Fruit fly (Drosophila melanogaster) whole organism, embryonic: ENCODE data around the gene CG5910.

Experiments
- Atf-2 ChIP-seq: fragments of 200-800 bp; sonication (Bioruptor generic); optimal IDR thresholded peaks from 2 replicates; lab custom pipeline; 2016; ENCODE audit warnings: missing biosample characterization, missing genetic modification characterization
- Bgb ChIP-seq: fragments of 200-800 bp; sonication (Bioruptor generic); IDR thresholded peaks from 2 replicates; pipeline ENCODE4 v1.3.6; 2022; ENCODE audit warnings: missing biosample characterization, missing genetic modification characterization; ENCODE audit not compliant: partially characterized antibody
- CG10209 ChIP-seq: fragments of 200-800 bp; sonication (Bioruptor generic); optimal IDR thresholded peaks from 3 replicates; lab custom pipeline; 2017; ENCODE audit warnings: missing biosample characterization, mild to moderate bottlenecking, missing genetic modification characterization, missing genetic modification reagents
- CG10274 ChIP-seq: fragments of 200-800 bp; sonication (Bioruptor generic); optimal IDR thresholded peaks from 3 replicates; lab custom pipeline; 2017; ENCODE audit warnings: missing biosample characterization, mild to moderate bottlenecking, missing genetic modification characterization
- CG10431 ChIP-seq: fragments of 200-800 bp; sonication (Bioruptor generic); optimal IDR thresholded peaks from 3 replicates; lab custom pipeline; 2018; ENCODE audit warnings: missing biosample characterization, mild to moderate bottlenecking, missing genetic modification characterization
- CG11504 ChIP-seq: fragments of 200-800 bp; sonication (Bioruptor generic); optimal IDR thresholded peaks from 3 replicates; lab custom pipeline; 2019; ENCODE audit warnings: missing biosample characterization, mild to moderate bottlenecking, missing genetic modification characterization, moderate library complexity
- CG11695 ChIP-seq: fragments of 200-800 bp; sonication (Bioruptor generic); IDR thresholded peaks from 3 replicates; pipeline ENCODE4 v1.3.6; 2022; ENCODE audit warnings: missing biosample characterization, missing genetic modification characterization
- CG12744 ChIP-seq: fragments of 200-800 bp; sonication (Bioruptor generic); optimal IDR thresholded peaks from 2 replicates; lab custom pipeline; 2016; ENCODE audit warnings: missing biosample characterization, missing genetic modification characterization
- CG13123 ChIP-seq: fragments of 200-800 bp; sonication (Bioruptor generic); optimal IDR thresholded peaks from 2 replicates; lab custom pipeline; 2016; ENCODE audit warnings: missing biosample characterization, missing genetic modification characterization
- CG13624 ChIP-seq: fragments of 200-800 bp; sonication (Bioruptor generic); optimal IDR thresholded peaks from 2 replicates; lab custom pipeline; 2016; ENCODE audit warnings: missing biosample characterization, missing genetic modification characterization
- CG15011 ChIP-seq: fragments of 200-800 bp; sonication (Bioruptor generic); optimal IDR thresholded peaks from 3 replicates; lab custom pipeline; 2018; ENCODE audit warnings: missing biosample characterization, mild to moderate bottlenecking, missing genetic modification characterization
- CG1529 ChIP-seq: fragments of 200-800 bp; sonication (Bioruptor generic); optimal IDR thresholded peaks from 3 replicates; lab custom pipeline; 2018; ENCODE audit warnings: missing biosample characterization, missing genetic modification characterization
- CG15479 ChIP-seq: fragments of 200-800 bp; sonication (Bioruptor generic); optimal IDR thresholded peaks from 3 replicates; lab custom pipeline; 2019; ENCODE audit warnings: missing biosample characterization, mild to moderate bottlenecking, missing genetic modification characterization, moderate library complexity
- CG16863 ChIP-seq: fragments of 200-800 bp; sonication (Bioruptor generic); optimal IDR thresholded peaks from 3 replicates; lab custom pipeline; 2016; ENCODE audit warnings: missing biosample characterization, missing genetic modification characterization
- CG17328 ChIP-seq: fragments of 200-800 bp; sonication (Bioruptor generic); IDR thresholded peaks from 2 replicates; pipeline ENCODE4 v1.3.6; 2022; ENCODE audit warnings: missing biosample characterization, missing genetic modification characterization
- CG17568 ChIP-seq: fragments of 200-800 bp; sonication (Bioruptor generic); optimal IDR thresholded peaks from 2 replicates; lab custom pipeline; 2018; ENCODE audit warnings: missing biosample characterization, mild to moderate bottlenecking, missing genetic modification characterization, moderate library complexity
- CG17802 ChIP-seq: fragments of 200-800 bp; sonication (Bioruptor generic); optimal IDR thresholded peaks from 2 replicates; lab custom pipeline; 2018; ENCODE audit warnings: missing biosample characterization, mild to moderate bottlenecking, missing genetic modification characterization, moderate library complexity
- CG18262 ChIP-seq: fragments of 200-800 bp; optimal IDR thresholded peaks from 3 replicates; lab custom pipeline; 2019; ENCODE audit warnings: missing biosample characterization, mild to moderate bottlenecking, missing genetic modification characterization, moderate library complexity
- CG32532 ChIP-seq: fragments of 200-800 bp; sonication (Bioruptor generic); IDR thresholded peaks from 2 replicates; pipeline ENCODE4 v1.3.6; 2022; ENCODE audit warnings: missing biosample characterization, missing genetic modification characterization
- CG6689 ChIP-seq: fragments of 200-800 bp; sonication (Bioruptor generic); IDR thresholded peaks from 2 replicates; pipeline ENCODE4 v1.3.6; 2022; ENCODE audit warnings: missing biosample characterization, missing genetic modification characterization
- CG8089 ChIP-seq: fragments of 200-800 bp; sonication (Bioruptor generic); optimal IDR thresholded peaks from 3 replicates; lab custom pipeline; 2016; ENCODE audit warnings: missing biosample characterization, missing genetic modification characterization
- Dfd ChIP-seq, 2 experiments: fragments of >200 bp; optimal IDR thresholded peaks; 2 replicates each; lab custom pipeline; 2017; ENCODE audit warnings: missing biosample characterization in 2 of 2, missing genetic modification characterization in 2 of 2
- Drgx ChIP-seq: fragments of 200-800 bp; sonication (Bioruptor generic); IDR thresholded peaks from 2 replicates; pipeline ENCODE4 v1.3.6; 2022; ENCODE audit warnings: missing biosample characterization, missing genetic modification characterization
- Fer1 ChIP-seq: fragments of 200-800 bp; sonication (Bioruptor generic); optimal IDR thresholded peaks from 2 replicates; lab custom pipeline; 2017; ENCODE audit warnings: missing biosample characterization, mild to moderate bottlenecking, missing genetic modification characterization
- Fer2 ChIP-seq: fragments of 200-800 bp; sonication (Bioruptor generic); optimal IDR thresholded peaks from 2 replicates; lab custom pipeline; 2018; ENCODE audit warnings: missing biosample characterization, mild to moderate bottlenecking, missing genetic modification characterization, moderate library complexity
- HLH54F ChIP-seq: fragments of 200-800 bp; sonication (Bioruptor generic); optimal IDR thresholded peaks from 3 replicates; lab custom pipeline; 2016; ENCODE audit warnings: missing biosample characterization, missing genetic modification characterization
- Jarid2 ChIP-seq: fragments of 200-800 bp; sonication (Bioruptor generic); optimal IDR thresholded peaks from 3 replicates; lab custom pipeline; 2017; ENCODE audit warnings: mild to moderate bottlenecking, missing biosample characterization, missing genetic modification reagents, missing genetic modification characterization
- Lhr ChIP-seq: fragments of 200-800 bp; sonication (Bioruptor generic); optimal IDR thresholded peaks from 3 replicates; lab custom pipeline; 2017; ENCODE audit warnings: mild to moderate bottlenecking, missing biosample characterization, missing genetic modification reagents, missing genetic modification characterization
- Pdp1 ChIP-seq, 2 experiments: fragments of 200-800 bp; sonication (Bioruptor generic); optimal IDR thresholded peaks; 3 replicates each; lab custom pipeline; 2016; ENCODE audit warnings: missing biosample characterization in 2 of 2, missing genetic modification characterization in 2 of 2, mild to moderate bottlenecking in 1 of 2, moderate library complexity in 1 of 2
- Rfx ChIP-seq: fragments of 200-800 bp; sonication (Bioruptor generic); IDR thresholded peaks from 2 replicates; pipeline ENCODE4 v1.3.6; 2022; ENCODE audit warnings: missing biosample characterization, missing genetic modification characterization
- bowl ChIP-seq: fragments of 200-800 bp; sonication (Bioruptor generic); IDR thresholded peaks from 2 replicates; pipeline ENCODE4 v1.3.6; 2022; ENCODE audit warnings: missing biosample characterization, missing genetic modification characterization
- bsh ChIP-seq, 2 experiments: fragments of 200-800 bp; sonication (Bioruptor generic); optimal IDR thresholded peaks; 2 replicates each; lab custom pipeline; 2017 to 2018; ENCODE audit warnings: mild to moderate bottlenecking in 2 of 2, missing biosample characterization in 2 of 2, missing genetic modification characterization in 2 of 2, moderate library complexity in 1 of 2
- da ChIP-seq: fragments of 200-800 bp; sonication (Bioruptor generic); optimal IDR thresholded peaks from 2 replicates; lab custom pipeline; 2016; ENCODE audit warnings: missing biosample characterization, missing genetic modification characterization
- dan ChIP-seq: fragments of 200-800 bp; sonication (Bioruptor generic); IDR thresholded peaks from 2 replicates; pipeline ENCODE4 v1.3.6; 2022; ENCODE audit warnings: missing biosample characterization, missing genetic modification characterization
- esg ChIP-seq: fragments of 200-800 bp; sonication (Bioruptor generic); conservative IDR thresholded peaks from 2 replicates; pipeline ENCODE4 v1.3.6; 2022; ENCODE audit warnings: missing biosample characterization, missing genetic modification characterization
- eve ChIP-seq, 2 experiments: fragments of >200 bp; optimal IDR thresholded peaks; 2 replicates each; lab custom pipeline; 2017; ENCODE audit warnings: missing biosample characterization in 2 of 2, missing genetic modification characterization in 2 of 2
- ftz-f1 ChIP-seq: fragments of 200-800 bp; sonication (Bioruptor generic); optimal IDR thresholded peaks from 2 replicates; lab custom pipeline; 2016; ENCODE audit warnings: missing biosample characterization, missing genetic modification characterization
- gsb-n ChIP-seq: fragments of 200-800 bp; sonication (Bioruptor generic); optimal IDR thresholded peaks from 3 replicates; lab custom pipeline; 2018; ENCODE audit warnings: missing biosample characterization, mild to moderate bottlenecking, missing genetic modification characterization
- her ChIP-seq: fragments of 200-800 bp; sonication (Bioruptor generic); optimal IDR thresholded peaks from 2 replicates; lab custom pipeline; 2016; ENCODE audit warnings: missing biosample characterization, missing genetic modification characterization
- p53 ChIP-seq: fragments of 200-800 bp; sonication (Bioruptor generic); optimal IDR thresholded peaks from 2 replicates; lab custom pipeline; 2016; ENCODE audit warnings: missing biosample characterization, missing genetic modification characterization
- ro ChIP-seq: fragments of 200-800 bp; sonication (Bioruptor generic); IDR thresholded peaks from 2 replicates; pipeline ENCODE4 v1.3.6; 2022; ENCODE audit warnings: missing biosample characterization, missing genetic modification characterization
- sd ChIP-seq: fragments of 200-800 bp; sonication (Bioruptor generic); optimal IDR thresholded peaks from 3 replicates; lab custom pipeline; 2018; ENCODE audit warnings: missing biosample characterization, mild to moderate bottlenecking, missing genetic modification characterization, moderate library complexity
- sima ChIP-seq: fragments of 200-800 bp; sonication (Bioruptor generic); optimal IDR thresholded peaks from 2 replicates; lab custom pipeline; 2016; ENCODE audit warnings: missing biosample characterization, missing genetic modification characterization
- slp2 ChIP-seq: fragments of 200-800 bp; sonication (Bioruptor generic); optimal IDR thresholded peaks from 2 replicates; lab custom pipeline; 2016; ENCODE audit warnings: missing biosample characterization, missing genetic modification characterization
- stc ChIP-seq: fragments of 200-800 bp; sonication (Bioruptor generic); IDR thresholded peaks from 2 replicates; pipeline ENCODE4 v1.3.6; 2022; ENCODE audit warnings: missing biosample characterization, missing genetic modification characterization
- sug ChIP-seq: fragments of 200-800 bp; optimal IDR thresholded peaks from 2 replicates; lab custom pipeline; 2019; ENCODE audit warnings: missing biosample characterization, mild to moderate bottlenecking, missing genetic modification characterization, moderate library complexity
- tap ChIP-seq: fragments of 200-800 bp; optimal IDR thresholded peaks from 3 replicates; lab custom pipeline; 2019; ENCODE audit warnings: missing biosample characterization, mild to moderate bottlenecking, missing genetic modification characterization, moderate library complexity
- tll ChIP-seq, 2 experiments: fragments of 200-800 bp in 1 of 2; fragments of >200 bp in 1 of 2; sonication (Bioruptor generic) in 1 of 2; optimal IDR thresholded peaks; 2 replicates each; lab custom pipeline; 2017 to 2019; ENCODE audit warnings: missing biosample characterization in 2 of 2, missing genetic modification characterization in 2 of 2, mild to moderate bottlenecking in 1 of 2, moderate library complexity in 1 of 2

The CG5910 gene

DNA sequence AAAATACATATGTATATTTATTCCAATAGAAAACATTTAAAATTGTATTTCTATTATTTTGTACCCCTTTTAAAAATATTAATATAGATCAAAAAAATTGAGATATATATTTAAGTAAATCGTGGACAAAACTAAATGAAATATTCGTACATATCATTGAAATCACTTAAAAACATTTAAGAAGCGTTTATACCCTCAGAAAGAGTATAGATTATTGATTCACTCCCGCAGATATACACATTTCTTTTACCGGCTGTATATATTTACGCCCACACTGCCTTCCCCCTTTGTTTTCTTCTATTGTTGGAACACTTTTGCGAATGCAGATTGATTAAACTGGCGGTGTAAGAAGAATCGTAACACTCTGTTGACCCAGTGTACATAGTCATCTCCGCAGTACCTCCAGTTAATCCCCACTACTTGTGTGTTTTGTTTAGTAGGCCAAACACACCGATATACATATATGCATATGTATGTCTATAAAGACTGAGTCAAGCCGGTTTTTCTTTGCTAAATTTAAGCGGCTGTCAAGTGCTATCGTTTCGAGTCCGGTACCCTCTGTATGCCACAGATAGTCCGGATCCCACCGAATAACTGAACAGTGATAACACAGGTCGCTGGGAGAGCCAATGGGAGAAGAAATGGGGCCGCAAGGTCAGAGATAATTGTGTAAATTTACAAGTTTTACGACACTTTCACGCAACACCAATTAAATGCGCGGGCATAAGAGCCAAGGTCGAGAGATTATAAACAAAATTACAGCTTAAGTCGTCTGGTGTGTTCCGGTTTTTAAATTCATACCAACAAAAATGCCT is 29.5 kb downstream of the CG5910 start (continued):
- TF ChIP-seq Fer1 (GFP tag; lab: Kevin White, UChicago) = no peak
- TF ChIP-seq tap (tag; lab: Kevin White, UChicago) = peak; percentile 12
- TF ChIP-seq CG15479 (GFP tag; lab: Kevin White, UChicago) = peak; percentile 5
- peak; percentile 73 for TF ChIP-seq CG15011
- peak; percentile 68 for TF ChIP-seq CG12744 (GFP tag; lab: Kevin White, UChicago)
- peak; percentile 39 for TF ChIP-seq Atf-2 (GFP tag; lab: Kevin White, UChicago)
- no peak for TF ChIP-seq CG10431 (GFP tag; lab: Kevin White, UChicago)
- TF ChIP-seq CG18262 = peak; percentile 41
- TF ChIP-seq bowl (GFP tag; lab: Robert Waterston, UW) = 0 out of 2 replicates have a peak, but pooled peaks have one; percentile 22
- peak; percentile 50 for TF ChIP-seq slp2
- TF ChIP-seq Pdp1 (GFP tag; optimal IDR thresholded peaks at IDR 0.05; lab: Kevin White, UChicago) = peak; percentile 20 to 61
- TF ChIP-seq CG17328 = peak; percentile 32; the same call in 1 of the 2 replicates
- peak; percentile 74 for TF ChIP-seq CG16863 (GFP tag; lab: Kevin White, UChicago)
- TF ChIP-seq CG10209 (GFP tag; lab: Kevin White, UChicago) = peak; percentile 76
- TF ChIP-seq da = peak; percentile 46
- peak; percentile 65 for TF ChIP-seq CG13123 (GFP tag; lab: Kevin White, UChicago)
- peak; percentile 0 for TF ChIP-seq CG13624
- peak; percentile 34 for TF ChIP-seq HLH54F
- TF ChIP-seq CG17802 (tag; lab: Kevin White, UChicago) = no peak
- TF ChIP-seq CG17568 (GFP tag; lab: Kevin White, UChicago) = peak; percentile 69
- TF ChIP-seq bsh (GFP tag; optimal IDR thresholded peaks at IDR 0.05; lab: Kevin White, UChicago) = peak in 1 of 2 experiments; percentile 58
- no peak for TF ChIP-seq sug (tag; lab: Kevin White, UChicago)
- TF ChIP-seq gsb-n = peak; percentile 34
- no peak; the same call in 1 of the 2 replicates for TF ChIP-seq Rfx
- TF ChIP-seq CG10274 (GFP tag; lab: Kevin White, UChicago) = no peak
- TF ChIP-seq ro (GFP tag; lab: Robert Waterston, UW) = no peak
- TF ChIP-seq CG11504 (tag; lab: Kevin White, UChicago) = peak; percentile 47
- no peak for TF ChIP-seq sd
- 0 out of 2 replicates have a peak, but pooled peaks have one; percentile 22 for TF ChIP-seq Drgx
- TF ChIP-seq Lhr (GFP tag; lab: Kevin White, UChicago) = peak; percentile 43
- TF ChIP-seq esg (GFP tag; lab: Robert Waterston, UW) = no peak
- TF ChIP-seq Jarid2 = no peak
- no peak for TF ChIP-seq dan
- peak; percentile 64 for TF ChIP-seq ftz-f1 (GFP tag; lab: Kevin White, UChicago)
- TF ChIP-seq CG6689 (GFP tag; lab: Robert Waterston, UW) = no peak
- no peak for TF ChIP-seq Dfd (GFP tag; optimal IDR thresholded peaks at IDR 0.05; lab: Kevin White, UChicago)
- no peak for TF ChIP-seq CG32532 (GFP tag; lab: Robert Waterston, UW)
- TF ChIP-seq her (GFP tag; lab: Kevin White, UChicago) = peak; percentile 72
- TF ChIP-seq stc (GFP tag; lab: Robert Waterston, UW) = 0 out of 2 replicates have a peak, but pooled peaks have one; percentile 5
- peak; percentile 50 for TF ChIP-seq p53
- peak in 1 of 2 experiments; percentile 64 for TF ChIP-seq eve (GFP tag; optimal IDR thresholded peaks at IDR 0.05; lab: Kevin White, UChicago)
- no peak for TF ChIP-seq Fer2 (tag; lab: Kevin White, UChicago)
- TF ChIP-seq sima = no peak
- TF ChIP-seq tll (GFP tag; optimal IDR thresholded peaks at IDR 0.05; lab: Kevin White, UChicago) = no peak
- peak; percentile 73 for TF ChIP-seq CG1529 (GFP tag; lab: Kevin White, UChicago)
- no peak for TF ChIP-seq Bgb
- TF ChIP-seq CG8089 = peak; percentile 83
- peak; percentile 49; the same call in 2 of the 3 replicates for TF ChIP-seq CG11695
